Fruit fly (Drosophila melanogaster) whole organism, wandering third instar larva: ENCODE measurements around the gene CG12362.

Experiments used
- CG32264 ChIP-seq: fragments of 200-800 bp; sonication (Bioruptor generic); optimal IDR thresholded peaks from 2 replicates; lab custom pipeline; 2016; ENCODE audit warnings: missing biosample characterization, missing genetic modification characterization
- Hr78 ChIP-seq: fragments of >200 bp; optimal IDR thresholded peaks from 2 replicates; lab custom pipeline; 2017; ENCODE audit warnings: missing biosample characterization, missing genetic modification characterization
- Myc ChIP-seq: fragments of >200 bp; optimal IDR thresholded peaks from 2 replicates; lab custom pipeline; 2017
- foxo ChIP-seq, 2 experiments: fragments of 200-800 bp; sonication (Bioruptor generic); optimal IDR thresholded peaks; 2 replicates in 1 of 2; 3 replicates in 1 of 2; lab custom pipeline; 2016 to 2017; ENCODE audit warnings: missing biosample characterization in 2 of 2, missing genetic modification characterization in 2 of 2
- lola ChIP-seq: fragments of >200 bp; optimal IDR thresholded peaks from 2 replicates; lab custom pipeline; 2017; ENCODE audit warnings: missing biosample characterization, missing genetic modification characterization

DNA sequence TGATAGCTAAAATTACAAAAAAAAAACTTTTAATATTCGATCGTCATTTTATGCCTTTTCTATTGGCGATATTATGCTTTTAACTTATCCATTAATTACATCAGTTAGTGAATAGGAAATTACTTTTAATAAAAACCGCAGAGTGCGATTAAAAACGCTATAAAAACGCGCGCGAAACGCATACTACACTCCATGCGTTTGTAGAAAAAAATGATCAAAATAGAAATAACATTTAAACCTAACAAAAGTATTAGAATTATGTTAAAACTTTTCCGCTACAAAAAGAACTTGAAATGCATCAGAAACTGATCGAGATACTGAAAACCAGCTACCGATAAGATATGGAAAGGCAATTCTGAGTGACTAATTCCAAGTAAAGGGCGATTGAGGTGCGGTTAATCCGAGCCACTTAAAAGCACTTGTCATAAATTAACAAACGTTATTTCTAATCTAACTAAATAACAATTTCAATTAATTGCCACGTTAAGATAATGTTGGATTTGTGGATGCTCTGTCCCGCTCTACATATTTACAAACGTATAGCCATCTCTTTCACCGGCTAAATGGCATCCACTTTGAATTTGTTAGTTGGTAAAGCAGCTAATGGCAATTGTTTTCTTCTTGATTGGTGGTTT is 46.9 kb upstream of the CG12362 start:
- TF ChIP-seq CG32264 (GFP tag; lab: Kevin White, UChicago) (no peak), foxo (GFP tag; optimal IDR thresholded peaks at IDR 0.05; lab: Kevin White, UChicago) (no peak), Myc (lab: Kevin White, UChicago) (no peak), Hr78 (GFP tag; lab: Kevin White, UChicago) (no peak), lola (GFP tag; lab: Kevin White, UChicago) (no peak)
